Worm (Caenorhabditis elegans) whole organism, L1 larva: Measurements from ENCODE around the gene R10E11.5.

Source experiments
- C34B4.2 ChIP-seq: sonication (generic microtip); optimal IDR thresholded peaks from 2 replicates; lab custom pipeline; 2017; ENCODE audit warnings: mild to moderate bottlenecking, missing genetic modification characterization, missing compliant biosample characterization
- alr-1 ChIP-seq: fragments of 200-800 bp; sonication (Bioruptor generic); optimal IDR thresholded peaks from 2 replicates; lab custom pipeline; 2018; ENCODE audit warnings: borderline replicate concordance, mild to moderate bottlenecking, missing genetic modification characterization, missing compliant biosample characterization
- ceh-82 ChIP-seq, 3 experiments: fragments of 150-350 bp in 1 of 3; sonication (generic microtip) in 2 of 3; optimal IDR thresholded peaks; 2 replicates each; lab custom pipeline; 2014 to 2017; ENCODE audit warnings: missing biosample characterization in 3 of 3, missing genetic modification characterization in 3 of 3
- dpl-1 ChIP-seq, 3 experiments: fragments of 150-350 bp in 2 of 3; sonication (generic microtip) in 1 of 3; optimal IDR thresholded peaks; 2 replicates each; lab custom pipeline; 2014 to 2017; ENCODE audit warnings: missing biosample characterization in 3 of 3, missing genetic modification characterization in 3 of 3, missing genetic modification reagents in 3 of 3
- efl-1 ChIP-seq, 4 experiments: fragments of 150-350 bp; optimal IDR thresholded peaks in 3 of 4; peaks in 1 of 4; 1 replicate in 1 of 4; 2 replicates in 3 of 4; lab custom pipeline; 2014; ENCODE audit warnings: missing biosample characterization in 2 of 4, missing genetic modification characterization in 2 of 4, missing genetic modification reagents in 2 of 4
- efl-3 ChIP-seq: fragments of 200-800 bp; sonication (Bioruptor generic); optimal IDR thresholded peaks from 2 replicates; lab custom pipeline; 2018; ENCODE audit warnings: mild to moderate bottlenecking, missing genetic modification characterization, missing compliant biosample characterization
- egl-13 ChIP-seq: sonication (generic microtip); optimal IDR thresholded peaks from 2 replicates; lab custom pipeline; 2016; ENCODE audit warnings: missing genotype, missing genetic modification reagents, missing genetic modification characterization, missing compliant biosample characterization
- elt-3 ChIP-seq, 6 experiments: fragments of 150-350 bp in 1 of 6; sonication (generic microtip); optimal IDR thresholded peaks; 2 replicates each; lab custom pipeline; 2017 to 2018; ENCODE audit warnings: missing biosample characterization in 6 of 6, missing genetic modification characterization in 6 of 6, inconsistent platforms in 1 of 6
- ets-5 ChIP-seq: fragments of 200-800 bp; sonication (Bioruptor generic); IDR thresholded peaks from 2 replicates; pipeline ENCODE4 v1.3.6; 2022; ENCODE audit warnings: missing genetic modification characterization, missing compliant biosample characterization
- fkh-4 ChIP-seq: sonication (generic microtip); optimal IDR thresholded peaks from 2 replicates; lab custom pipeline; 2016; ENCODE audit warnings: missing compliant biosample characterization, missing genetic modification characterization, borderline replicate concordance
- fkh-8 ChIP-seq: sonication (generic microtip); optimal IDR thresholded peaks from 2 replicates; lab custom pipeline; 2016; ENCODE audit warnings: mild to moderate bottlenecking, missing genetic modification characterization, missing compliant biosample characterization
- fos-1 ChIP-seq: fragments of 150-350 bp; optimal IDR thresholded peaks from 2 replicates; lab custom pipeline; 2014; ENCODE audit warnings: missing biosample characterization, missing genetic modification characterization
- hlh-4 ChIP-seq: sonication (generic microtip); optimal IDR thresholded peaks from 2 replicates; lab custom pipeline; 2016; ENCODE audit warnings: mild to moderate bottlenecking, missing genetic modification characterization, missing compliant biosample characterization
- irx-1 ChIP-seq: sonication (generic microtip); optimal IDR thresholded peaks from 2 replicates; lab custom pipeline; 2016; ENCODE audit warnings: missing genetic modification characterization, missing compliant biosample characterization
- jun-1 ChIP-seq: fragments of 150-350 bp; optimal IDR thresholded peaks from 2 replicates; lab custom pipeline; 2014; ENCODE audit warnings: missing biosample characterization, missing genetic modification reagents, missing genetic modification characterization
- lin-14 ChIP-seq: fragments of 200-800 bp; sonication (Bioruptor generic); optimal IDR thresholded peaks from 2 replicates; lab custom pipeline; 2018; ENCODE audit warnings: mild to moderate bottlenecking, missing genetic modification characterization, moderate library complexity, missing compliant biosample characterization
- lin-15B ChIP-seq: fragments of 150-350 bp; sonication (generic microtip); optimal IDR thresholded peaks from 3 replicates; lab custom pipeline; 2014; ENCODE audit warnings: missing biosample characterization, missing genetic modification characterization
- lin-35 ChIP-seq, 2 experiments: fragments of 150-350 bp; optimal IDR thresholded peaks; 2 replicates each; lab custom pipeline; 2014; ENCODE audit warnings: missing biosample characterization in 2 of 2, missing genetic modification characterization in 2 of 2, missing genetic modification reagents in 2 of 2
- lir-3 ChIP-seq: sonication (generic microtip); optimal IDR thresholded peaks from 2 replicates; lab custom pipeline; 2016; ENCODE audit warnings: mild to moderate bottlenecking, missing genetic modification characterization, moderate library complexity, missing compliant biosample characterization; ENCODE audit not compliant: poor library complexity
- lsy-2 ChIP-seq, 2 experiments: fragments of 150-350 bp; optimal IDR thresholded peaks; 2 replicates each; lab custom pipeline; 2014; ENCODE audit warnings: missing biosample characterization in 2 of 2, missing genetic modification characterization in 2 of 2
- mab-9 ChIP-seq: fragments of 200-800 bp; sonication (Bioruptor generic); IDR thresholded peaks from 2 replicates; pipeline ENCODE4 v1.3.6; 2022; ENCODE audit warnings: missing genetic modification reagents, missing genetic modification characterization, missing compliant biosample characterization
- mef-2 ChIP-seq: fragments of 150-350 bp; optimal IDR thresholded peaks from 2 replicates; lab custom pipeline; 2014; ENCODE audit warnings: missing biosample characterization, missing genetic modification characterization
- mep-1 ChIP-seq: fragments of 150-350 bp; optimal IDR thresholded peaks from 2 replicates; lab custom pipeline; 2014; ENCODE audit warnings: missing biosample characterization, missing genetic modification characterization
- nhr-12 ChIP-seq: sonication (generic microtip); optimal IDR thresholded peaks from 2 replicates; lab custom pipeline; 2017; ENCODE audit warnings: missing biosample characterization, missing genetic modification characterization
- nhr-19 ChIP-seq: fragments of 200-800 bp; sonication (Bioruptor generic); conservative IDR thresholded peaks from 2 replicates; pipeline ENCODE4 v1.3.6; 2022; ENCODE audit warnings: missing genetic modification characterization, missing compliant biosample characterization
- nhr-20 ChIP-seq: sonication (generic microtip); optimal IDR thresholded peaks from 2 replicates; lab custom pipeline; 2016; ENCODE audit warnings: mild to moderate bottlenecking, missing genetic modification characterization, missing compliant biosample characterization
- nhr-237 ChIP-seq: fragments of 150-350 bp; optimal IDR thresholded peaks from 2 replicates; lab custom pipeline; 2014; ENCODE audit warnings: missing biosample characterization, missing genetic modification characterization
- nhr-47 ChIP-seq: sonication (generic microtip); optimal IDR thresholded peaks from 2 replicates; lab custom pipeline; 2016; ENCODE audit warnings: mild to moderate bottlenecking, missing genetic modification characterization, moderate library complexity, missing compliant biosample characterization
- nhr-71 ChIP-seq: sonication (generic microtip); optimal IDR thresholded peaks from 2 replicates; lab custom pipeline; 2016; ENCODE audit warnings: mild to moderate bottlenecking, missing genetic modification characterization, moderate library complexity, missing compliant biosample characterization
- nhr-76 ChIP-seq: sonication (generic microtip); optimal IDR thresholded peaks from 2 replicates; lab custom pipeline; 2017; ENCODE audit warnings: missing biosample characterization, missing genetic modification characterization
- pag-3 ChIP-seq: sonication (generic microtip); optimal IDR thresholded peaks from 2 replicates; lab custom pipeline; 2017; ENCODE audit warnings: missing genetic modification characterization, mild to moderate bottlenecking, missing compliant biosample characterization, antibody characterized with exemption, borderline replicate concordance; ENCODE audit not compliant: insufficient read depth
- pax-3 ChIP-seq: fragments of 200-800 bp; sonication (Bioruptor generic); optimal IDR thresholded peaks from 2 replicates; lab custom pipeline; 2018; ENCODE audit warnings: mild to moderate bottlenecking, missing genetic modification characterization, moderate library complexity, missing compliant biosample characterization
- pqm-1 ChIP-seq: sonication (generic microtip); optimal IDR thresholded peaks from 3 replicates; lab custom pipeline; 2017; ENCODE audit warnings: missing biosample characterization, missing genetic modification characterization
- rnt-1 ChIP-seq: sonication (generic microtip); optimal IDR thresholded peaks from 2 replicates; lab custom pipeline; 2016; ENCODE audit warnings: mild to moderate bottlenecking, missing genetic modification characterization, moderate library complexity, missing compliant biosample characterization
- snu-23 ChIP-seq: sonication (generic microtip); optimal IDR thresholded peaks from 2 replicates; lab custom pipeline; 2016; ENCODE audit warnings: missing genetic modification characterization, missing compliant biosample characterization
- swsn-7 ChIP-seq: sonication (generic microtip); optimal IDR thresholded peaks from 2 replicates; lab custom pipeline; 2016; ENCODE audit warnings: missing genetic modification characterization, missing compliant biosample characterization
- tlp-1 ChIP-seq: fragments of 150-350 bp; optimal IDR thresholded peaks from 2 replicates; lab custom pipeline; 2014; ENCODE audit warnings: missing biosample characterization, missing genetic modification characterization
- unc-130 ChIP-seq: fragments of 150-350 bp; optimal IDR thresholded peaks from 2 replicates; lab custom pipeline; 2017; ENCODE audit warnings: missing biosample characterization, missing genetic modification characterization, inconsistent platforms
- vab-15 ChIP-seq: sonication (generic microtip); optimal IDR thresholded peaks from 2 replicates; lab custom pipeline; 2017; ENCODE audit warnings: missing genotype, mild to moderate bottlenecking, missing genetic modification characterization, missing compliant biosample characterization
- zag-1 ChIP-seq: fragments of 150-350 bp; optimal IDR thresholded peaks from 2 replicates; lab custom pipeline; 2014; ENCODE audit warnings: missing biosample characterization, missing genetic modification characterization
- ztf-4 ChIP-seq: fragments of 150-350 bp; optimal IDR thresholded peaks from 2 replicates; lab custom pipeline; 2014; ENCODE audit warnings: missing biosample characterization, missing genetic modification characterization

Gene R10E11.5

DNA sequence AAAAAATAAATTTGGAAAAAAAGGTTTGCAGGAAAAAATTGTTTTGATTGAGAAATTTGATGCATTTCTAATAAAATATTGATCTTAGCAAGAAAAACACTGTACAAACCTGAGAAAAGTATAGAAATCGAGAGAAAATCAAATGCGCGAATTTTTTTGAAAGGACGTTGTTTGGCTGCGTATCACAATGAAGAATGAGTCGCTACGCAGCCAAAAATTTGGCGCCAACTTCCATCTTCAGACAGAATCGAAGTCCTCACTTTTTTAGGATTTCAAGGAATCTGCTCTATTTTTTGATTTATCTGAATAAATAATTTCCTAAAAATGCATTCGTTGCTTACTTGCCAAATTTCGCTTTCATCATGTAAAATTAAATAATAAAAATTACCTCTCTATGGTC lies 42.8 kb downstream of the R10E11.5 start:
- no peak for TF ChIP-seq mep-1 (tag; lab: Kevin White, UChicago)
- TF ChIP-seq efl-1 (optimal IDR thresholded peaks at IDR 0.05; lab: Kevin White, UChicago) = peak in 1 of 2 experiments; percentile 52
- TF ChIP-seq efl-1 (GFP tag; optimal IDR thresholded peaks at IDR 0.05 in 1 of 2; lab: Kevin White, UChicago) = peak in 1 of 2 experiments; percentile 47

ce11 chrIII:9745333-9745897 lies 44.0 kb downstream of the R10E11.5 start:
- TF ChIP-seq irx-1 (tag; lab: Kevin White, UChicago) (no peak), rnt-1 (tag; lab: Kevin White, UChicago) (peak; percentile 32), fkh-8 (tag; lab: Kevin White, UChicago) (no peak), nhr-237 (tag; lab: Kevin White, UChicago) (no peak), pqm-1 (no peak), ets-5 (no peak), lin-14 (GFP tag; lab: Kevin White, UChicago) (peak; percentile 20), mab-9 (GFP tag; lab: Robert Waterston, UW) (no peak), lin-35 (GFP tag; optimal IDR thresholded peaks at IDR 0.05; lab: Kevin White, UChicago) (no peak), nhr-12 (tag; lab: Kevin White, UChicago) (no peak), efl-1 (optimal IDR thresholded peaks at IDR 0.05; lab: Kevin White, UChicago) (no peak), efl-1 (GFP tag; optimal IDR thresholded peaks at IDR 0.05 in 1 of 2; lab: Kevin White, UChicago) (peak in 1 of 2 experiments; percentile 80), zag-1 (no peak), hlh-4 (tag; lab: Kevin White, UChicago) (no peak)
- TF ChIP-seq, all 84 proteins: peak for 3

- TF ChIP-seq lsy-2 (tag; optimal IDR thresholded peaks at IDR 0.05; lab: Kevin White, UChicago) (peak in 1 of 2 experiments; percentile 33), efl-1 (optimal IDR thresholded peaks at IDR 0.05; lab: Kevin White, UChicago) (peak in 1 of 2 experiments; percentile 6), efl-1 (GFP tag; optimal IDR thresholded peaks at IDR 0.05 in 1 of 2; lab: Kevin White, UChicago) (no peak), nhr-47 (tag; lab: Kevin White, UChicago) (no peak), unc-130 (peak; percentile 9), snu-23 (GFP tag; lab: Kevin White, UChicago) (peak; percentile 58), rnt-1 (tag; lab: Kevin White, UChicago) (peak; percentile 59), vab-15 (no peak), tlp-1 (tag; lab: Kevin White, UChicago) (no peak), mef-2 (tag; lab: Kevin White, UChicago) (no peak), pag-3 (tag; lab: Kevin White, UChicago) (peak; percentile 83), fkh-4 (no peak), lin-14 (GFP tag; lab: Kevin White, UChicago) (peak; percentile 73), nhr-71 (peak; percentile 64), C34B4.2 (tag; lab: Kevin White, UChicago) (no peak), alr-1 (no peak), egl-13 (tag; lab: Kevin White, UChicago) (no peak), nhr-20 (tag; lab: Kevin White, UChicago) (peak; percentile 33), nhr-19 (GFP tag; lab: Robert Waterston, UW) (peak; percentile 22; the same call in 1 of the 2 replicates), ets-5 (no peak)
Observed at ce11 chrIII:9744525-9744924, 44.9 kb downstream of the R10E11.5 start.

ce11 chrIII:9743239-9743638 lies 46.2 kb downstream of the R10E11.5 start, which contains the start of gene T05G5.1:
Gene T05G5.1, minus strand, starts transcription at chrIII:9743339.
- TF ChIP-seq fos-1 (tag; lab: Kevin White, UChicago) (no peak), vab-15 (no peak), lsy-2 (tag; optimal IDR thresholded peaks at IDR 0.05; lab: Kevin White, UChicago) (no peak), swsn-7 (no peak), lin-15B (no peak)

DNA sequence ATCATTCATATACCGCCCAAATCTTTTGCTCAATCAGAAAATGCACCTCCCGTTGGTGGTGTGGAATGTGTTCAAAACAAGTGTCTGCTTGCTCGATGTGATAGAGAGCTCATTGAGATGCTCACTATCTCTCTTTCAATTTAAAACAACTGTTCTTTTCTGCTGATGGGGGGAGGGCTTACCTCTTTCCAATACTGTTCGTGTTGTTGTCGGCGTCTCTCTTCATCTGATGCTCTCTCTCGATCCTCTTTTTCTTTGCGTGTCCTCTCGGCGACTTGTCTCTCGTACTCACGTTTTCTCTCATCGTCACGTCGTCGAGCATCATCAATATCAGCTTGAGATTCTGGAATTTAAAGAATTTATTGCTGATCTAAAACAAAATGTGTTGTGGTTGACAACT lies 47.5 kb downstream of the R10E11.5 start:
- TF ChIP-seq pax-3 (no peak), mab-9 (GFP tag; lab: Robert Waterston, UW) (no peak), nhr-71 (peak; percentile 75), mep-1 (tag; lab: Kevin White, UChicago) (peak; percentile 15), ztf-4 (tag; lab: Kevin White, UChicago) (no peak), lir-3 (tag; lab: Kevin White, UChicago) (peak; percentile 20), dpl-1 (GFP tag; optimal IDR thresholded peaks at IDR 0.05; lab: Kevin White, UChicago) (peak in 1 of 3 experiments; percentile 5), efl-1 (optimal IDR thresholded peaks at IDR 0.05; lab: Kevin White, UChicago) (peak; percentile 32 to 52), efl-1 (GFP tag; optimal IDR thresholded peaks at IDR 0.05 in 1 of 2; lab: Kevin White, UChicago) (peak in 1 of 2 experiments; percentile 88), jun-1 (tag; lab: Kevin White, UChicago) (no peak), swsn-7 (no peak), lin-14 (GFP tag; lab: Kevin White, UChicago) (peak; percentile 77), elt-3 (tag; optimal IDR thresholded peaks at IDR 0.05; lab: Kevin White, UChicago) (no peak), ceh-82 (tag; optimal IDR thresholded peaks at IDR 0.05; lab: Kevin White, UChicago) (no peak), nhr-76 (tag; lab: Kevin White, UChicago) (no peak), efl-3 (GFP tag; lab: Kevin White, UChicago) (no peak), fkh-4 (no peak), pqm-1 (no peak), nhr-19 (GFP tag; lab: Robert Waterston, UW) (peak; percentile 47)
